Worm (Caenorhabditis elegans) whole organism, L4/young adult: ENCODE measurements around the gene mup-2.

Experiments used
- W03F9.2 ChIP-seq: fragments of 150-350 bp; optimal IDR thresholded peaks from 2 replicates; lab custom pipeline; 2014; ENCODE audit warnings: missing biosample characterization, missing genetic modification characterization
- dao-5 ChIP-seq: sonication (generic microtip); optimal IDR thresholded peaks from 2 replicates; lab custom pipeline; 2016; ENCODE audit warnings: missing genotype, missing genetic modification characterization, moderate library complexity, missing compliant biosample characterization
- him-1 ChIP-seq: sonication (generic microtip); optimal IDR thresholded peaks from 2 replicates; lab custom pipeline; 2016; ENCODE audit warnings: missing genotype, missing genetic modification reagents, missing genetic modification characterization, missing compliant biosample characterization

Gene mup-2

DNA sequence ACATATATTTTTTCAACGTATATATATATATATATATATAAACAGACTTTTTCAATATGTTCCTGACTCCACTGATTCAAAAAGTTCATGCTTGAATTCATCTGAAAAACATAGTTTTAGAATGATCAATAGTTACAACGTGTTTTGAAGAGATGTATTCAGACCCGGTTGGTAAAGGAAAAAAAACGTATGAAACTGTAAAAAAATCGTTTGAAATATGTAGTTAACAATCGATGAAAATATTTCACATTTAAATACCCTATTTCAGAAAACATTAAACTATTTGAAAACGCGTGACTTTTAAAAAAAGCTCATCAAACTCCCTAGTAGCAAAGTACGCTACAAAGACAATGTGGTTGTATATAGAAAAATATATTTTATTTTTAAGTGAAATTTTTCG lies 49.4 kb downstream of the mup-2 start, which contains the start of gene C03B1.14:
Gene C03B1.14 (minus strand): TSS at position 101 of the 400 bp plus-strand sequence.
- no peak for TF ChIP-seq W03F9.2 (tag; lab: Kevin White, UChicago)
- no peak for TF ChIP-seq him-1 (tag; lab: Kevin White, UChicago)
- TF ChIP-seq dao-5 (tag; lab: Kevin White, UChicago), result no peak

DNA sequence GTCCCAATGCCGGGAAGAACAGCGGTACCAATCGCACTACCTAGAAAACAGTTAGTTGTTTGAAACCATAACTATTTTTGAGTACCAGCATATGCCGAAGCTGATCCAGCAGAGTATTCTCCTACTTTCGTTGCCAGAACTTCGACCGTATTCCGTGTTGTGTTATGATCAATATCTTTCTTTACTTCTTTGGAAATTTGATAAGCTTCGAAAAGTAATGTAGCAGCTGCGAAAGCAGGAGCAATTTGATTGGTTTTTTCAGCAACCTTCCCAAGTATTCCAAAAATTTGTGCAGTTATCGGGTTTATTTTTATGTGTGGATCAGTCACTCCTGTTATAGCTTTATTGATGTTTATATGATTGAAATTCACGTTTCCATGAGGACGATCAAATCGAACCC lies 50.0 kb downstream of the mup-2 start:
- TF ChIP-seq W03F9.2 (tag; lab: Kevin White, UChicago), result no peak
- TF ChIP-seq him-1 (tag; lab: Kevin White, UChicago), result no peak
- no peak for TF ChIP-seq dao-5 (tag; lab: Kevin White, UChicago)
